Worm (Caenorhabditis elegans) whole organism, L1 larva: ENCODE data around the gene cdr-4.

ENCODE experiments used
- C16A3.4 ChIP-seq: fragments of 150-350 bp; optimal IDR thresholded peaks from 2 replicates; lab custom pipeline; 2014; ENCODE audit warnings: missing biosample characterization, missing genetic modification characterization
- blmp-1 ChIP-seq: fragments of 150-350 bp; optimal IDR thresholded peaks from 2 replicates; lab custom pipeline; 2014; ENCODE audit warnings: missing biosample characterization, missing genetic modification characterization
- ceh-63 ChIP-seq: fragments of 200-800 bp; sonication (Bioruptor generic); optimal IDR thresholded peaks from 2 replicates; lab custom pipeline; 2018; ENCODE audit warnings: mild to moderate bottlenecking, missing genetic modification characterization, missing compliant biosample characterization
- ceh-82 ChIP-seq, 3 experiments: fragments of 150-350 bp in 1 of 3; sonication (generic microtip) in 2 of 3; optimal IDR thresholded peaks; 2 replicates each; lab custom pipeline; 2014 to 2017; ENCODE audit warnings: missing biosample characterization in 3 of 3, missing genetic modification characterization in 3 of 3
- dpl-1 ChIP-seq, 3 experiments: fragments of 150-350 bp in 2 of 3; sonication (generic microtip) in 1 of 3; optimal IDR thresholded peaks; 2 replicates each; lab custom pipeline; 2014 to 2017; ENCODE audit warnings: missing biosample characterization in 3 of 3, missing genetic modification characterization in 3 of 3, missing genetic modification reagents in 3 of 3
- efl-1 ChIP-seq, 4 experiments: fragments of 150-350 bp; optimal IDR thresholded peaks in 3 of 4; peaks in 1 of 4; 1 replicate in 1 of 4; 2 replicates in 3 of 4; lab custom pipeline; 2014; ENCODE audit warnings: missing biosample characterization in 2 of 4, missing genetic modification characterization in 2 of 4, missing genetic modification reagents in 2 of 4
- efl-3 ChIP-seq: fragments of 200-800 bp; sonication (Bioruptor generic); optimal IDR thresholded peaks from 2 replicates; lab custom pipeline; 2018; ENCODE audit warnings: mild to moderate bottlenecking, missing genetic modification characterization, missing compliant biosample characterization
- egl-27 ChIP-seq, 2 experiments: fragments of 150-350 bp in 1 of 2; sonication (generic microtip); optimal IDR thresholded peaks; 3 replicates each; lab custom pipeline; 2017 to 2018; ENCODE audit warnings: missing biosample characterization in 2 of 2, missing genetic modification characterization in 2 of 2, missing genetic modification reagents in 2 of 2
- fkh-8 ChIP-seq: sonication (generic microtip); optimal IDR thresholded peaks from 2 replicates; lab custom pipeline; 2016; ENCODE audit warnings: mild to moderate bottlenecking, missing genetic modification characterization, missing compliant biosample characterization
- lin-35 ChIP-seq, 2 experiments: fragments of 150-350 bp; optimal IDR thresholded peaks; 2 replicates each; lab custom pipeline; 2014; ENCODE audit warnings: missing biosample characterization in 2 of 2, missing genetic modification characterization in 2 of 2, missing genetic modification reagents in 2 of 2
- lsy-2 ChIP-seq, 2 experiments: fragments of 150-350 bp; optimal IDR thresholded peaks; 2 replicates each; lab custom pipeline; 2014; ENCODE audit warnings: missing biosample characterization in 2 of 2, missing genetic modification characterization in 2 of 2
- nhr-11 ChIP-seq: fragments of 150-350 bp; optimal IDR thresholded peaks from 2 replicates; lab custom pipeline; 2014; ENCODE audit warnings: missing biosample characterization, missing genetic modification characterization
- nhr-19 ChIP-seq: fragments of 200-800 bp; sonication (Bioruptor generic); conservative IDR thresholded peaks from 2 replicates; pipeline ENCODE4 v1.3.6; 2022; ENCODE audit warnings: missing genetic modification characterization, missing compliant biosample characterization
- nhr-20 ChIP-seq: sonication (generic microtip); optimal IDR thresholded peaks from 2 replicates; lab custom pipeline; 2016; ENCODE audit warnings: mild to moderate bottlenecking, missing genetic modification characterization, missing compliant biosample characterization
- nhr-237 ChIP-seq: fragments of 150-350 bp; optimal IDR thresholded peaks from 2 replicates; lab custom pipeline; 2014; ENCODE audit warnings: missing biosample characterization, missing genetic modification characterization
- nhr-28 ChIP-seq: fragments of 150-350 bp; optimal IDR thresholded peaks from 2 replicates; lab custom pipeline; 2014; ENCODE audit warnings: missing biosample characterization, missing genetic modification characterization
- nhr-47 ChIP-seq: sonication (generic microtip); optimal IDR thresholded peaks from 2 replicates; lab custom pipeline; 2016; ENCODE audit warnings: mild to moderate bottlenecking, missing genetic modification characterization, moderate library complexity, missing compliant biosample characterization
- nhr-71 ChIP-seq: sonication (generic microtip); optimal IDR thresholded peaks from 2 replicates; lab custom pipeline; 2016; ENCODE audit warnings: mild to moderate bottlenecking, missing genetic modification characterization, moderate library complexity, missing compliant biosample characterization
- nhr-85 ChIP-seq: sonication (generic microtip); peaks from one replicate; lab custom pipeline; 2016; ENCODE audit warnings: missing genetic modification characterization, inconsistent platforms, missing compliant biosample characterization
- nhr-90 ChIP-seq: sonication (generic microtip); optimal IDR thresholded peaks from 2 replicates; lab custom pipeline; 2016; ENCODE audit warnings: mild to moderate bottlenecking, missing genetic modification characterization, missing compliant biosample characterization; ENCODE audit not compliant: poor library complexity
- pag-3 ChIP-seq: sonication (generic microtip); optimal IDR thresholded peaks from 2 replicates; lab custom pipeline; 2017; ENCODE audit warnings: missing genetic modification characterization, mild to moderate bottlenecking, missing compliant biosample characterization, antibody characterized with exemption, borderline replicate concordance; ENCODE audit not compliant: insufficient read depth
- pax-3 ChIP-seq: fragments of 200-800 bp; sonication (Bioruptor generic); optimal IDR thresholded peaks from 2 replicates; lab custom pipeline; 2018; ENCODE audit warnings: mild to moderate bottlenecking, missing genetic modification characterization, moderate library complexity, missing compliant biosample characterization
- pqm-1 ChIP-seq: sonication (generic microtip); optimal IDR thresholded peaks from 3 replicates; lab custom pipeline; 2017; ENCODE audit warnings: missing biosample characterization, missing genetic modification characterization
- rnt-1 ChIP-seq: sonication (generic microtip); optimal IDR thresholded peaks from 2 replicates; lab custom pipeline; 2016; ENCODE audit warnings: mild to moderate bottlenecking, missing genetic modification characterization, moderate library complexity, missing compliant biosample characterization
- skn-1 ChIP-seq: fragments of 150-350 bp; optimal IDR thresholded peaks from 2 replicates; lab custom pipeline; 2014; ENCODE audit warnings: missing biosample characterization, missing genetic modification characterization
- snpc-4 ChIP-seq: fragments of 150-350 bp; optimal IDR thresholded peaks from 2 replicates; lab custom pipeline; 2014; ENCODE audit warnings: missing biosample characterization, missing genetic modification characterization
- sup-37 ChIP-seq: fragments of 200-800 bp; sonication (Bioruptor generic); optimal IDR thresholded peaks from 2 replicates; lab custom pipeline; 2018; ENCODE audit warnings: mild to moderate bottlenecking, missing genetic modification characterization, missing compliant biosample characterization
- swsn-7 ChIP-seq: sonication (generic microtip); optimal IDR thresholded peaks from 2 replicates; lab custom pipeline; 2016; ENCODE audit warnings: missing genetic modification characterization, missing compliant biosample characterization
- tbx-2 ChIP-seq: sonication (generic microtip); optimal IDR thresholded peaks from 2 replicates; lab custom pipeline; 2016; ENCODE audit warnings: missing genetic modification characterization, missing compliant biosample characterization
- unc-86 ChIP-seq: sonication (generic microtip); optimal IDR thresholded peaks from 2 replicates; lab custom pipeline; 2016; ENCODE audit warnings: missing genetic modification characterization, missing compliant biosample characterization
- vab-15 ChIP-seq: sonication (generic microtip); optimal IDR thresholded peaks from 2 replicates; lab custom pipeline; 2017; ENCODE audit warnings: missing genotype, mild to moderate bottlenecking, missing genetic modification characterization, missing compliant biosample characterization
- xbp-1 ChIP-seq: sonication (generic microtip); optimal IDR thresholded peaks from 2 replicates; lab custom pipeline; 2016; ENCODE audit warnings: missing genetic modification characterization, missing compliant biosample characterization
- zag-1 ChIP-seq: fragments of 150-350 bp; optimal IDR thresholded peaks from 2 replicates; lab custom pipeline; 2014; ENCODE audit warnings: missing biosample characterization, missing genetic modification characterization
- ztf-11 ChIP-seq, 2 experiments: sonication (generic microtip); optimal IDR thresholded peaks; 2 replicates each; lab custom pipeline; 2016 to 2017; ENCODE audit warnings: missing genetic modification characterization in 2 of 2, missing biosample characterization in 1 of 2, missing compliant biosample characterization in 1 of 2

The cdr-4 gene

ce11 chrV:12450441-12450840, 42.0 kb upstream of the cdr-4 start, which contains the start of gene F28C1.1:
TSS of gene F28C1.1 (plus strand) at chrV:12450805.
- no peak for TF ChIP-seq pag-3 (tag; lab: Kevin White, UChicago)
- TF ChIP-seq nhr-20 (tag; lab: Kevin White, UChicago): peak; percentile 25
- peak; percentile 9 for TF ChIP-seq rnt-1 (tag; lab: Kevin White, UChicago)
- no peak for TF ChIP-seq nhr-28 (tag; lab: Kevin White, UChicago)
- no peak for TF ChIP-seq fkh-8 (tag; lab: Kevin White, UChicago)
- TF ChIP-seq nhr-47: peak; percentile 40
- TF ChIP-seq vab-15 (tag; lab: Kevin White, UChicago): no peak
- peak; percentile 68 for TF ChIP-seq skn-1 (tag; lab: Kevin White, UChicago)
- TF ChIP-seq efl-1 (optimal IDR thresholded peaks at IDR 0.05; lab: Kevin White, UChicago): peak; percentile 60 to 90
- TF ChIP-seq efl-1 (GFP tag; optimal IDR thresholded peaks at IDR 0.05 in 1 of 2; lab: Kevin White, UChicago): peak; percentile 92 to 99
- peak; percentile 12 for TF ChIP-seq tbx-2
- no peak for TF ChIP-seq pqm-1 (tag; lab: Kevin White, UChicago)
- no peak for TF ChIP-seq ceh-63
- TF ChIP-seq lsy-2 (tag; optimal IDR thresholded peaks at IDR 0.05; lab: Kevin White, UChicago): peak in 1 of 2 experiments; percentile 70
- peak in 1 of 3 experiments; percentile 34 for TF ChIP-seq ceh-82 (tag; optimal IDR thresholded peaks at IDR 0.05; lab: Kevin White, UChicago)
- TF ChIP-seq blmp-1 (tag; lab: Kevin White, UChicago): peak; percentile 29
- TF ChIP-seq dpl-1 (GFP tag; optimal IDR thresholded peaks at IDR 0.05; lab: Kevin White, UChicago): peak; percentile 84 to 92 (median 88)
- TF ChIP-seq lin-35 (GFP tag; optimal IDR thresholded peaks at IDR 0.05; lab: Kevin White, UChicago): peak; percentile 86 to 95
- no peak for TF ChIP-seq ztf-11 (tag; optimal IDR thresholded peaks at IDR 0.05; lab: Kevin White, UChicago)
- peak; percentile 23 for TF ChIP-seq nhr-85
- no peak for TF ChIP-seq efl-3
- peak; percentile 12 for TF ChIP-seq nhr-90 (tag; lab: Kevin White, UChicago)
- TF ChIP-seq xbp-1 (tag; lab: Kevin White, UChicago): peak; percentile 18
- TF ChIP-seq C16A3.4 (tag; lab: Kevin White, UChicago): peak; percentile 43
- peak; percentile 3 for TF ChIP-seq nhr-237
- TF ChIP-seq, all 84 proteins: peak for 16

DNA sequence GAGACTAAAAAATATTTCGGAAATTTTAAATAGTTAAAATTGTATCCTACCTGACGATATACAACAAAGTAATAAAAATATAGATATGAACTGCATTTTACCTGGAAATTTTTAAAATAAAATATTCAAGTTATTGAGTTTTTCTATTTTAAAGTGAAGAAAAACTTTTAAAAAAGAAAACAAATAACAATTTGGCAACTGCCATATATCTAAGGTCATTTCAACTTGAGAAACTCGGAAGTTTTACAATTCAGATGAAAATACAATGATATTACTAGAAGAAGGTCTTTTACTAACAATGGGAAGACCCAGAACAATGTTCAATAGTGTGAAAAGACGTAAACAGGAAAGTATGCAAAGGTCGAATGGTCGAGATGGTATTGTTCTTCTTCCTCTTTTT, 41.5 kb upstream of the cdr-4 start, which contains the start of gene C54D10.10:
C54D10.10 (minus strand) TSS at position 101 of the 400 bp plus-strand sequence.
- no peak for TF ChIP-seq nhr-71 (tag; lab: Kevin White, UChicago)
- TF ChIP-seq zag-1 (tag; lab: Kevin White, UChicago): no peak
- TF ChIP-seq, all 84 proteins: peak for 0

DNA sequence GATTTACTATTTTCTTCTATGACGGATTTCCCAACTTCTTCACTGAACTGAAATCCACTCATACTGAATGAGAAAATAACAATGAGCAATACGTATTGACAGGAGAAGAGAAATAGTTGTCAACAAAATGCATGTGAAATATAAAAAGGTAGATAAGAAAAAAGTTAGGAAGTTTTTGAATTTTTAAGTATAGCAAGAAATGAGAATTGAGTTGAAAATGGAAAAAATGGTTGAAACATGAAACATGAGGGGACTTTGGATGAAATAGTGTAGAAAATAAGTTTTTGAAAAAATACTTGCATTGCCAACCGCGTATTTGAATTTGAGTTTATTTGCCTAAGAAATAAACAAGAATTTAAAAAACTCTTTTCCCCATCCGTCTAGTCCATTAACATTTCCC, 38.5 kb upstream of the cdr-4 start, which contains the start of the genes pals-38 and C54D10.9:
pals-38 (minus strand) TSS at position 101 of the 400 bp plus-strand sequence.
C54D10.9 (plus strand) TSS at position 259 of the 400 bp plus-strand sequence.
- TF ChIP-seq C16A3.4 (tag; lab: Kevin White, UChicago) (no peak), swsn-7 (tag; lab: Kevin White, UChicago) (no peak), efl-1 (optimal IDR thresholded peaks at IDR 0.05; lab: Kevin White, UChicago) (no peak), efl-1 (GFP tag; optimal IDR thresholded peaks at IDR 0.05 in 1 of 2; lab: Kevin White, UChicago) (peak in 1 of 2 experiments; percentile 79), nhr-237 (no peak), pax-3 (no peak)

DNA sequence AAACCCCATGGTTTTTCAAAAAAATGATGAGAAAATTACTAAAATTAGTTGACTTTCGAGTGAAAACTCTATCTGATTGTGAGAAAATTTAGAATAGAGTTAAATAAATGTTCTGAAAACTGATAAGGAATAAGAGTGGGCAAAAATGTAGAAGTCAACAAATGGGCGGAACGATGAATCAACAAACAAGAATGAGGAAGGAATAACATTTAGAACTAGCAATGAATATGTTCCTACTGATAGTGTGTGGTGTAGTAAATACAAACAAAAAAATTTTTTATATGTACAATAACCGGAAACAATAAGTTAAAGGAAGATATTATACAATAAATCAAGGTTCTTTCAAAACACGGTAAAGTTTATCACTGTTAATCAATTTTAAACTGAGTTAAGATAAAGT, 35.3 kb upstream of the cdr-4 start, which contains the start of gene pals-39:
pals-39 (minus strand) TSS at position 101 of the 400 bp plus-strand sequence.
- TF ChIP-seq unc-86 (tag; lab: Kevin White, UChicago) (no peak), egl-27 (tag; optimal IDR thresholded peaks at IDR 0.05; lab: Kevin White, UChicago) (no peak), ztf-11 (tag; optimal IDR thresholded peaks at IDR 0.05; lab: Kevin White, UChicago) (no peak), sup-37 (no peak), snpc-4 (tag; lab: Kevin White, UChicago) (no peak), nhr-19 (GFP tag; lab: Robert Waterston, UW) (no peak), nhr-11 (no peak), skn-1 (tag; lab: Kevin White, UChicago) (no peak)
